Fruit fly (Drosophila melanogaster) whole organism, embryonic: ENCODE data around the gene Or7a.

Experiments used
- ATbp ChIP-seq: fragments of 200-800 bp; sonication (Bioruptor generic); optimal IDR thresholded peaks from 2 replicates; lab custom pipeline; 2017; ENCODE audit warnings: missing biosample characterization, mild to moderate bottlenecking, missing genetic modification characterization, missing genetic modification reagents
- Atf3 ChIP-seq: fragments of 200-800 bp; sonication (Bioruptor generic); optimal IDR thresholded peaks from 3 replicates; lab custom pipeline; 2016; ENCODE audit warnings: missing biosample characterization, missing genetic modification characterization
- CG10321 ChIP-seq: fragments of 200-800 bp; sonication (Bioruptor generic); IDR thresholded peaks from 2 replicates; pipeline ENCODE4 v1.3.6; 2022; ENCODE audit warnings: missing biosample characterization, missing genetic modification characterization
- CG11560 ChIP-seq: fragments of 200-800 bp; sonication (Bioruptor generic); IDR thresholded peaks from 3 replicates; pipeline ENCODE4 v1.3.6; 2022; ENCODE audit warnings: missing biosample characterization, missing genetic modification characterization
- CG11696 ChIP-seq: fragments of 200-800 bp; sonication (Bioruptor generic); IDR thresholded peaks from 2 replicates; pipeline ENCODE4 v1.3.6; 2022; ENCODE audit warnings: missing biosample characterization, missing genetic modification characterization
- CG12299 ChIP-seq: fragments of 200-800 bp; sonication (Bioruptor generic); optimal IDR thresholded peaks from 2 replicates; lab custom pipeline; 2018; ENCODE audit warnings: missing biosample characterization, mild to moderate bottlenecking, missing genetic modification characterization
- CG12659 ChIP-seq: fragments of 200-800 bp; sonication (Bioruptor generic); optimal IDR thresholded peaks from 3 replicates; lab custom pipeline; 2017; ENCODE audit warnings: mild to moderate bottlenecking, missing biosample characterization, missing genetic modification reagents, missing genetic modification characterization
- CG12744 ChIP-seq: fragments of 200-800 bp; sonication (Bioruptor generic); optimal IDR thresholded peaks from 2 replicates; lab custom pipeline; 2016; ENCODE audit warnings: missing biosample characterization, missing genetic modification characterization
- CG15011 ChIP-seq: fragments of 200-800 bp; sonication (Bioruptor generic); optimal IDR thresholded peaks from 3 replicates; lab custom pipeline; 2018; ENCODE audit warnings: missing biosample characterization, mild to moderate bottlenecking, missing genetic modification characterization
- CG15269 ChIP-seq: fragments of 200-800 bp; sonication (Bioruptor generic); optimal IDR thresholded peaks from 2 replicates; lab custom pipeline; 2018; ENCODE audit warnings: missing biosample characterization, mild to moderate bottlenecking, missing genetic modification characterization, moderate library complexity
- CG16813 ChIP-seq: fragments of 200-800 bp; sonication (Bioruptor generic); IDR thresholded peaks from 3 replicates; pipeline ENCODE4 v1.3.6; 2022; ENCODE audit warnings: missing biosample characterization, missing genetic modification characterization; ENCODE audit not compliant: partially characterized antibody
- CG17612 ChIP-seq: fragments of 200-800 bp; sonication (Bioruptor generic); IDR thresholded peaks from 2 replicates; pipeline ENCODE4 v1.3.6; 2022; ENCODE audit warnings: missing biosample characterization, missing genetic modification characterization
- CG17802 ChIP-seq: fragments of 200-800 bp; sonication (Bioruptor generic); optimal IDR thresholded peaks from 2 replicates; lab custom pipeline; 2018; ENCODE audit warnings: missing biosample characterization, mild to moderate bottlenecking, missing genetic modification characterization, moderate library complexity
- CG2875 ChIP-seq: fragments of 200-800 bp; sonication (Bioruptor generic); optimal IDR thresholded peaks from 2 replicates; lab custom pipeline; 2017; ENCODE audit warnings: missing biosample characterization, mild to moderate bottlenecking, missing genetic modification characterization, missing genetic modification reagents
- CG30020 ChIP-seq: fragments of 200-800 bp; optimal IDR thresholded peaks from 2 replicates; lab custom pipeline; 2019; ENCODE audit warnings: missing biosample characterization, mild to moderate bottlenecking, missing genetic modification characterization, moderate library complexity
- CG32532 ChIP-seq: fragments of 200-800 bp; sonication (Bioruptor generic); IDR thresholded peaks from 2 replicates; pipeline ENCODE4 v1.3.6; 2022; ENCODE audit warnings: missing biosample characterization, missing genetic modification characterization
- CG3281 ChIP-seq: fragments of 200-800 bp; sonication (Bioruptor generic); optimal IDR thresholded peaks from 3 replicates; lab custom pipeline; 2017; ENCODE audit warnings: missing biosample characterization, mild to moderate bottlenecking, missing genetic modification characterization
- CG4424 ChIP-seq: fragments of 200-800 bp; sonication (Bioruptor generic); optimal IDR thresholded peaks from 3 replicates; lab custom pipeline; 2016; ENCODE audit warnings: missing biosample characterization, missing genetic modification characterization
- CG6854 ChIP-seq: fragments of 200-800 bp; sonication (Bioruptor generic); optimal IDR thresholded peaks from 3 replicates; lab custom pipeline; 2017; ENCODE audit warnings: missing biosample characterization, mild to moderate bottlenecking, missing genetic modification characterization
- CG7372 ChIP-seq: fragments of 200-800 bp; sonication (Bioruptor generic); IDR thresholded peaks from 2 replicates; pipeline ENCODE4 v1.3.6; 2022; ENCODE audit warnings: missing biosample characterization, missing genetic modification characterization
- CG8924 ChIP-seq: fragments of 200-800 bp; optimal IDR thresholded peaks from 3 replicates; lab custom pipeline; 2019; ENCODE audit warnings: missing biosample characterization, mild to moderate bottlenecking, missing genetic modification characterization, moderate library complexity
- CHES-1-like ChIP-seq: fragments of 200-800 bp; sonication (Bioruptor generic); optimal IDR thresholded peaks from 2 replicates; lab custom pipeline; 2016; ENCODE audit warnings: missing biosample characterization, missing genetic modification characterization
- Dip3 ChIP-seq: fragments of 200-800 bp; sonication (Bioruptor generic); optimal IDR thresholded peaks from 3 replicates; lab custom pipeline; 2016; ENCODE audit warnings: missing biosample characterization, missing genetic modification characterization
- Dp ChIP-seq: fragments of 200-800 bp; sonication (Bioruptor generic); optimal IDR thresholded peaks from 2 replicates; lab custom pipeline; 2018; ENCODE audit warnings: missing biosample characterization, mild to moderate bottlenecking, missing genetic modification characterization, moderate library complexity
- Fer3 ChIP-seq: fragments of 200-800 bp; sonication (Bioruptor generic); optimal IDR thresholded peaks from 2 replicates; lab custom pipeline; 2018; ENCODE audit warnings: missing biosample characterization, mild to moderate bottlenecking, missing genetic modification characterization, moderate library complexity
- H2.0 ChIP-seq: fragments of 200-800 bp; sonication (Bioruptor generic); IDR thresholded peaks from 2 replicates; pipeline ENCODE4 v1.3.6; 2022; ENCODE audit warnings: missing biosample characterization, missing genetic modification characterization
- HLH3B ChIP-seq: fragments of 200-800 bp; sonication (Bioruptor generic); IDR thresholded peaks from 2 replicates; pipeline ENCODE4 v1.3.6; 2022; ENCODE audit warnings: missing biosample characterization, missing genetic modification characterization
- HLH54F ChIP-seq: fragments of 200-800 bp; sonication (Bioruptor generic); optimal IDR thresholded peaks from 3 replicates; lab custom pipeline; 2016; ENCODE audit warnings: missing biosample characterization, missing genetic modification characterization
- Max ChIP-seq: fragments of 200-800 bp; sonication (Bioruptor generic); optimal IDR thresholded peaks from 2 replicates; lab custom pipeline; 2016; ENCODE audit warnings: missing biosample characterization, mild to moderate bottlenecking, missing genetic modification characterization
- Med ChIP-seq: fragments of 200-800 bp; sonication (Bioruptor generic); peaks from one replicate; lab custom pipeline; 2016; ENCODE audit warnings: missing biosample characterization, missing genetic modification characterization, mild to moderate bottlenecking, inconsistent platforms, moderate library complexity
- Nf-YA ChIP-seq: fragments of 200-800 bp; sonication (Bioruptor generic); IDR thresholded peaks from 2 replicates; pipeline ENCODE4 v1.3.6; 2022; ENCODE audit warnings: missing biosample characterization, missing genetic modification characterization
- Nf-YB ChIP-seq: fragments of 200-800 bp; sonication (Bioruptor generic); optimal IDR thresholded peaks from 3 replicates; lab custom pipeline; 2019; ENCODE audit warnings: missing biosample characterization, mild to moderate bottlenecking, missing genetic modification characterization, moderate library complexity
- Oli ChIP-seq: fragments of 200-800 bp; sonication (Bioruptor generic); optimal IDR thresholded peaks from 2 replicates; lab custom pipeline; 2018; ENCODE audit warnings: missing biosample characterization, mild to moderate bottlenecking, missing genetic modification characterization, moderate library complexity
- Ptx1 ChIP-seq: fragments of 200-800 bp; sonication (Bioruptor generic); IDR thresholded peaks from 2 replicates; pipeline ENCODE4 v1.3.6; 2022; ENCODE audit warnings: missing biosample characterization, missing genetic modification characterization
- bbx ChIP-seq: fragments of 200-800 bp; sonication (Bioruptor generic); IDR thresholded peaks from 2 replicates; pipeline ENCODE4 v1.3.6; 2022; ENCODE audit warnings: missing biosample characterization, missing genetic modification characterization; ENCODE audit not compliant: partially characterized antibody
- cas ChIP-seq: fragments of 200-800 bp; sonication (Bioruptor generic); IDR thresholded peaks from 2 replicates; pipeline ENCODE4 v1.3.6; 2022; ENCODE audit warnings: missing biosample characterization, missing genetic modification characterization
- cg ChIP-seq: fragments of 200-800 bp; sonication (Bioruptor generic); optimal IDR thresholded peaks from 3 replicates; lab custom pipeline; 2019; ENCODE audit warnings: missing biosample characterization, mild to moderate bottlenecking, missing genetic modification characterization, moderate library complexity
- chinmo ChIP-seq: fragments of 200-800 bp; sonication (Bioruptor generic); IDR thresholded peaks from 4 replicates; pipeline ENCODE4 v1.3.6; 2022; ENCODE audit warnings: missing biosample characterization, missing genetic modification characterization; ENCODE audit not compliant: partially characterized antibody
- dmrt99B ChIP-seq: fragments of 200-800 bp; sonication (Bioruptor generic); optimal IDR thresholded peaks from 2 replicates; lab custom pipeline; 2018; ENCODE audit warnings: missing biosample characterization, mild to moderate bottlenecking, missing genetic modification characterization, moderate library complexity
- dpn ChIP-seq, 2 experiments: fragments of 200-800 bp; sonication (Bioruptor generic); optimal IDR thresholded peaks; 3 replicates each; lab custom pipeline; 2016; ENCODE audit warnings: missing biosample characterization in 2 of 2, missing genetic modification characterization in 2 of 2
- gce ChIP-seq: fragments of 200-800 bp; sonication (Bioruptor generic); IDR thresholded peaks from 3 replicates; pipeline ENCODE4 v1.3.6; 2022; ENCODE audit warnings: missing biosample characterization, missing genetic modification characterization
- gcm ChIP-seq: fragments of 200-800 bp; sonication (Bioruptor generic); optimal IDR thresholded peaks from 2 replicates; lab custom pipeline; 2019; ENCODE audit warnings: missing biosample characterization, mild to moderate bottlenecking, missing genetic modification characterization, moderate library complexity
- inv ChIP-seq: fragments of 200-800 bp; sonication (Bioruptor generic); IDR thresholded peaks from 2 replicates; pipeline ENCODE4 v1.3.6; 2022; ENCODE audit warnings: missing biosample characterization, missing genetic modification characterization; ENCODE audit not compliant: partially characterized antibody
- jumu ChIP-seq: fragments of 200-800 bp; sonication (Bioruptor generic); optimal IDR thresholded peaks from 3 replicates; lab custom pipeline; 2016; ENCODE audit warnings: missing biosample characterization, missing genetic modification characterization
- klu ChIP-seq: fragments of 200-800 bp; sonication (Bioruptor generic); IDR thresholded peaks from 2 replicates; pipeline ENCODE4 v1.3.6; 2022; ENCODE audit warnings: missing biosample characterization, missing genetic modification characterization
- mld ChIP-seq: fragments of 200-800 bp; sonication (Bioruptor generic); IDR thresholded peaks from 3 replicates; pipeline ENCODE4 v1.3.6; 2022; ENCODE audit warnings: missing biosample characterization, missing genetic modification characterization; ENCODE audit not compliant: partially characterized antibody
- phol ChIP-seq: fragments of 200-800 bp; sonication (Bioruptor generic); optimal IDR thresholded peaks from 3 replicates; lab custom pipeline; 2018; ENCODE audit warnings: missing biosample characterization, mild to moderate bottlenecking, missing genetic modification characterization, moderate library complexity
- sens-2 ChIP-seq: fragments of 200-800 bp; sonication (Bioruptor generic); IDR thresholded peaks from 2 replicates; pipeline ENCODE4 v1.3.6; 2022; ENCODE audit warnings: missing biosample characterization, missing genetic modification characterization
- sqz ChIP-seq: fragments of 200-800 bp; sonication (Bioruptor generic); optimal IDR thresholded peaks from 3 replicates; lab custom pipeline; 2018; ENCODE audit warnings: missing biosample characterization, mild to moderate bottlenecking, missing genetic modification characterization
- stwl ChIP-seq: fragments of 200-800 bp; sonication (Bioruptor generic); optimal IDR thresholded peaks from 3 replicates; lab custom pipeline; 2018; ENCODE audit warnings: missing biosample characterization, mild to moderate bottlenecking, missing genetic modification characterization, moderate library complexity
- toy ChIP-seq: fragments of 200-800 bp; sonication (Bioruptor generic); IDR thresholded peaks from 2 replicates; pipeline ENCODE4 v1.3.6; 2022; ENCODE audit warnings: missing biosample characterization, missing genetic modification characterization
- z ChIP-seq: fragments of 200-800 bp; sonication (Bioruptor generic); IDR thresholded peaks from 3 replicates; pipeline ENCODE4 v1.3.6; 2022; ENCODE audit warnings: missing biosample characterization, missing genetic modification characterization

Or7a gene

dm6 chrX:8196157-8196526 lies 30.6 kb upstream of the Or7a start (continued):
- TF ChIP-seq toy (GFP tag; lab: Robert Waterston, UW) (no peak), H2.0 (GFP tag; lab: Robert Waterston, UW) (0 out of 2 replicates have a peak, but pooled peaks have one; percentile 15), Dip3 (GFP tag; lab: Kevin White, UChicago) (no peak), CG12299 (tag; lab: Kevin White, UChicago) (no peak), Atf3 (no peak), CG11696 (GFP tag; lab: Robert Waterston, UW) (no peak), Nf-YA (no peak), phol (tag; lab: Kevin White, UChicago) (peak; percentile 28), CG12659 (GFP tag; lab: Kevin White, UChicago) (peak; percentile 2), CG30020 (tag; lab: Kevin White, UChicago) (no peak), mld (GFP tag; lab: Robert Waterston, UW) (no peak), dmrt99B (tag; lab: Kevin White, UChicago) (peak; percentile 14), CG2875 (no peak), jumu (GFP tag; lab: Kevin White, UChicago) (no peak), CG15269 (no peak), CG6854 (GFP tag; lab: Kevin White, UChicago) (no peak), gcm (GFP tag; lab: Kevin White, UChicago) (no peak), Oli (peak; percentile 1), cas (no peak), Med (peak; percentile 34), chinmo (GFP tag; lab: Robert Waterston, UW) (no peak), Nf-YB (GFP tag; lab: Kevin White, UChicago) (no peak), klu (GFP tag; lab: Robert Waterston, UW) (no peak), z (GFP tag; lab: Robert Waterston, UW) (no peak), gce (no peak), Ptx1 (GFP tag; lab: Robert Waterston, UW) (0 out of 2 replicates have a peak, but pooled peaks have one; percentile 6), CG17612 (GFP tag; lab: Robert Waterston, UW) (no peak), sens-2 (no peak), sqz (GFP tag; lab: Kevin White, UChicago) (no peak), Fer3 (no peak), HLH3B (GFP tag; lab: Robert Waterston, UW) (no peak), stwl (no peak), ATbp (GFP tag; lab: Kevin White, UChicago) (no peak), inv (GFP tag; lab: Robert Waterston, UW) (no peak), CG11560 (tag; lab: Robert Waterston, UW) (no peak), CG12744 (no peak), CG8924 (tag; lab: Kevin White, UChicago) (no peak), dpn (GFP tag; optimal IDR thresholded peaks at IDR 0.05; lab: Kevin White, UChicago) (no peak), Max (GFP tag; lab: Kevin White, UChicago) (no peak), HLH54F (GFP tag; lab: Kevin White, UChicago) (no peak), cg (GFP tag; lab: Kevin White, UChicago) (no peak), bbx (GFP tag; lab: Robert Waterston, UW) (no peak), CG15011 (GFP tag; lab: Kevin White, UChicago) (peak; percentile 4), CHES-1-like (GFP tag; lab: Kevin White, UChicago) (no peak), CG16813 (GFP tag; lab: Robert Waterston, UW) (no peak), CG3281 (GFP tag; lab: Kevin White, UChicago) (peak; percentile 2), CG4424 (no peak), CG7372 (no peak), Dp (no peak), CG17802 (tag; lab: Kevin White, UChicago) (no peak), CG10321 (GFP tag; lab: Robert Waterston, UW) (no peak), CG32532 (GFP tag; lab: Robert Waterston, UW) (no peak)
